Worm (Caenorhabditis elegans) whole organism, L2 larva: Measurements from ENCODE around the gene C44E12.1.
A peak's percentile ranks its signal among the peaks of the same experiment; 100 is the strongest.

Source experiments
- C34F6.9 ChIP-seq: fragments of 150-350 bp; optimal IDR thresholded peaks from 2 replicates; lab custom pipeline; 2014; ENCODE audit warnings: missing biosample characterization, missing genetic modification characterization
- R02D3.7 ChIP-seq: fragments of 150-350 bp; optimal IDR thresholded peaks from 2 replicates; lab custom pipeline; 2014; ENCODE audit warnings: missing biosample characterization, missing genetic modification characterization
- Y55F3AM.14 ChIP-seq: fragments of 200-800 bp; sonication (Bioruptor generic); optimal IDR thresholded peaks from 2 replicates; lab custom pipeline; 2018; ENCODE audit warnings: mild to moderate bottlenecking, missing genetic modification characterization, missing compliant biosample characterization
- alr-1 ChIP-seq: fragments of 150-350 bp; optimal IDR thresholded peaks from 2 replicates; lab custom pipeline; 2014; ENCODE audit warnings: missing biosample characterization, missing genetic modification characterization
- aly-2 ChIP-seq: fragments of 150-350 bp; optimal IDR thresholded peaks from 2 replicates; lab custom pipeline; 2014; ENCODE audit warnings: missing biosample characterization, missing genetic modification characterization
- ama-1 ChIP-seq: fragments of 150-350 bp; optimal IDR thresholded peaks from 2 replicates; lab custom pipeline; 2018; ENCODE audit warnings: inconsistent platforms
- blmp-1 ChIP-seq: sonication (generic microtip); optimal IDR thresholded peaks from 2 replicates; lab custom pipeline; 2017; ENCODE audit warnings: missing genetic modification characterization, mild to moderate bottlenecking, missing compliant biosample characterization, antibody characterized with exemption, moderate library complexity; ENCODE audit not compliant: insufficient read depth
- ceh-16 ChIP-seq: fragments of 150-350 bp; optimal IDR thresholded peaks from 2 replicates; lab custom pipeline; 2014; ENCODE audit warnings: missing biosample characterization, missing genetic modification characterization
- crh-2 ChIP-seq: sonication (generic microtip); optimal IDR thresholded peaks from 2 replicates; lab custom pipeline; 2017; ENCODE audit warnings: missing biosample characterization, missing genetic modification characterization
- egl-27 ChIP-seq: sonication (generic microtip); optimal IDR thresholded peaks from 3 replicates; lab custom pipeline; 2017; ENCODE audit warnings: missing biosample characterization, missing genetic modification reagents, missing genetic modification characterization
- elt-1 ChIP-seq: fragments of 150-350 bp; optimal IDR thresholded peaks from 2 replicates; lab custom pipeline; 2014; ENCODE audit warnings: missing biosample characterization, missing genetic modification characterization
- elt-3 ChIP-seq: sonication (generic microtip); optimal IDR thresholded peaks from 2 replicates; lab custom pipeline; 2017; ENCODE audit warnings: missing biosample characterization, missing genetic modification characterization
- fos-1 ChIP-seq: fragments of 150-350 bp; optimal IDR thresholded peaks from 2 replicates; lab custom pipeline; 2014; ENCODE audit warnings: missing biosample characterization, missing genetic modification characterization
- gmeb-1 ChIP-seq: fragments of 150-350 bp; optimal IDR thresholded peaks from 2 replicates; lab custom pipeline; 2014; ENCODE audit warnings: missing biosample characterization, missing genetic modification characterization
- lin-13 ChIP-seq: fragments of 150-350 bp; optimal IDR thresholded peaks from 2 replicates; lab custom pipeline; 2014; ENCODE audit warnings: missing biosample characterization, missing genetic modification reagents, missing genetic modification characterization
- lin-39 ChIP-seq: fragments of 150-350 bp; optimal IDR thresholded peaks from 2 replicates; lab custom pipeline; 2014; ENCODE audit warnings: missing biosample characterization, missing genetic modification reagents, missing genetic modification characterization
- lsy-2 ChIP-seq, 2 experiments: fragments of 150-350 bp in 1 of 2; sonication (generic microtip) in 1 of 2; optimal IDR thresholded peaks; 2 replicates each; lab custom pipeline; 2014 to 2017; ENCODE audit warnings: missing biosample characterization in 2 of 2, missing genetic modification characterization in 2 of 2
- mab-5 ChIP-seq: fragments of 150-350 bp; optimal IDR thresholded peaks from 2 replicates; lab custom pipeline; 2014; ENCODE audit warnings: missing biosample characterization, missing genetic modification characterization
- mbf-1 ChIP-seq: sonication (generic microtip); optimal IDR thresholded peaks from 2 replicates; lab custom pipeline; 2017; ENCODE audit warnings: missing biosample characterization, missing genetic modification characterization
- mdl-1 ChIP-seq, 2 experiments: fragments of 150-350 bp in 1 of 2; sonication (generic microtip) in 1 of 2; optimal IDR thresholded peaks; 2 replicates each; lab custom pipeline; 2017; ENCODE audit warnings: missing biosample characterization in 2 of 2, missing genetic modification characterization in 2 of 2
- nhr-10 ChIP-seq: sonication (generic microtip); optimal IDR thresholded peaks from 2 replicates; lab custom pipeline; 2017; ENCODE audit warnings: missing biosample characterization, missing genetic modification characterization
- nhr-129 ChIP-seq: fragments of 150-350 bp; optimal IDR thresholded peaks from 2 replicates; lab custom pipeline; 2014; ENCODE audit warnings: missing biosample characterization, missing genetic modification characterization
- nhr-21 ChIP-seq: fragments of 150-350 bp; optimal IDR thresholded peaks from 2 replicates; lab custom pipeline; 2014; ENCODE audit warnings: missing biosample characterization, missing genetic modification characterization
- nhr-23 ChIP-seq: fragments of 150-350 bp; optimal IDR thresholded peaks from 2 replicates; lab custom pipeline; 2014; ENCODE audit warnings: missing biosample characterization, missing genetic modification reagents, missing genetic modification characterization
- nhr-237 ChIP-seq: fragments of 150-350 bp; optimal IDR thresholded peaks from 2 replicates; lab custom pipeline; 2014; ENCODE audit warnings: missing biosample characterization, missing genetic modification characterization
- nhr-25 ChIP-seq: fragments of 150-350 bp; sonication (generic microtip); optimal IDR thresholded peaks from 3 replicates; lab custom pipeline; 2014; ENCODE audit warnings: missing biosample characterization, missing genetic modification characterization
- nhr-6 ChIP-seq: fragments of 150-350 bp; optimal IDR thresholded peaks from 2 replicates; lab custom pipeline; 2014; ENCODE audit warnings: missing biosample characterization, missing genetic modification characterization
- nhr-77 ChIP-seq: fragments of 150-350 bp; optimal IDR thresholded peaks from 2 replicates; lab custom pipeline; 2014; ENCODE audit warnings: missing biosample characterization, missing genetic modification characterization
- sem-4 ChIP-seq: fragments of 150-350 bp; optimal IDR thresholded peaks from 2 replicates; lab custom pipeline; 2014; ENCODE audit warnings: missing biosample characterization, missing genetic modification reagents, missing genetic modification characterization
- skn-1 ChIP-seq: sonication (generic microtip); optimal IDR thresholded peaks from 2 replicates; lab custom pipeline; 2017; ENCODE audit warnings: missing biosample characterization, missing genetic modification characterization
- sma-3 ChIP-seq: sonication (generic microtip); optimal IDR thresholded peaks from 2 replicates; lab custom pipeline; 2016; ENCODE audit warnings: missing genetic modification reagents, missing genetic modification characterization, missing compliant biosample characterization
- sma-9 ChIP-seq, 2 experiments: fragments of 150-350 bp in 1 of 2; sonication (generic microtip) in 1 of 2; optimal IDR thresholded peaks; 2 replicates each; lab custom pipeline; 2014 to 2016; ENCODE audit warnings: missing genetic modification characterization in 2 of 2, mild to moderate bottlenecking in 1 of 2, missing biosample characterization in 1 of 2, missing compliant biosample characterization in 1 of 2, missing genetic modification reagents in 1 of 2, moderate library complexity in 1 of 2
- snpc-4 ChIP-seq: fragments of 150-350 bp; optimal IDR thresholded peaks from 2 replicates; lab custom pipeline; 2014; ENCODE audit warnings: missing biosample characterization, missing genetic modification characterization
- unc-39 ChIP-seq: fragments of 150-350 bp; optimal IDR thresholded peaks from 2 replicates; lab custom pipeline; 2014; ENCODE audit warnings: missing biosample characterization, missing genetic modification characterization
- unc-55 ChIP-seq: fragments of 150-350 bp; sonication (generic microtip); optimal IDR thresholded peaks from 3 replicates; lab custom pipeline; 2014; ENCODE audit warnings: missing biosample characterization, missing genetic modification reagents, missing genetic modification characterization
- unc-62 ChIP-seq: fragments of 150-350 bp; optimal IDR thresholded peaks from 2 replicates; lab custom pipeline; 2014; ENCODE audit warnings: missing biosample characterization, missing genetic modification reagents, missing genetic modification characterization
- zag-1 ChIP-seq: fragments of 150-350 bp; optimal IDR thresholded peaks from 2 replicates; lab custom pipeline; 2014; ENCODE audit warnings: missing biosample characterization, missing genetic modification characterization
- ztf-4 ChIP-seq: fragments of 150-350 bp; optimal IDR thresholded peaks from 2 replicates; lab custom pipeline; 2014; ENCODE audit warnings: missing biosample characterization, missing genetic modification characterization

Gene C44E12.1

ce11 chrX:7558928-7559455 lies 37.7 kb upstream of the C44E12.1 start, which contains the start of the genes PDB1.1 and F08C6.5:
Gene PDB1.1 (minus strand): TSS chrX:7559085.
Gene F08C6.5 (plus strand): TSS chrX:7559405.
- TF ChIP-seq fos-1 (tag; lab: Kevin White, UChicago) = peak; percentile 72
- no peak for TF ChIP-seq lin-13
- TF ChIP-seq nhr-23 (tag; lab: Kevin White, UChicago) = no peak
- TF ChIP-seq mdl-1 (tag; optimal IDR thresholded peaks at IDR 0.05; lab: Kevin White, UChicago) = no peak
- peak; percentile 11 for TF ChIP-seq crh-2
- TF ChIP-seq sma-3 (GFP tag; lab: Kevin White, UChicago) = no peak

- TF ChIP-seq ama-1 (lab: Kevin White, UChicago) = no peak
- no peak for TF ChIP-seq gmeb-1 (tag; lab: Kevin White, UChicago)
- TF ChIP-seq snpc-4 (tag; lab: Kevin White, UChicago) = no peak
- TF ChIP-seq nhr-10 = no peak
- TF ChIP-seq lin-13 = no peak
- no peak for TF ChIP-seq Y55F3AM.14 (GFP tag; lab: Kevin White, UChicago)
- TF ChIP-seq ztf-4 (tag; lab: Kevin White, UChicago) = no peak
- TF ChIP-seq zag-1 = no peak
- TF ChIP-seq blmp-1 (tag; lab: Kevin White, UChicago) = no peak
- no peak for TF ChIP-seq nhr-21 (tag; lab: Kevin White, UChicago)
- TF ChIP-seq aly-2 (tag; lab: Kevin White, UChicago) = no peak
- no peak for TF ChIP-seq nhr-23 (tag; lab: Kevin White, UChicago)
- TF ChIP-seq nhr-129 = no peak
- no peak for TF ChIP-seq R02D3.7 (tag; lab: Kevin White, UChicago)
- TF ChIP-seq mdl-1 (tag; optimal IDR thresholded peaks at IDR 0.05; lab: Kevin White, UChicago) = no peak
- no peak for TF ChIP-seq mbf-1 (tag; lab: Kevin White, UChicago)
- no peak for TF ChIP-seq egl-27 (tag; lab: Kevin White, UChicago)
- no peak for TF ChIP-seq unc-39 (tag; lab: Kevin White, UChicago)
- no peak for TF ChIP-seq unc-55 (GFP tag; lab: Kevin White, UChicago)
- no peak for TF ChIP-seq sma-9 (GFP tag; optimal IDR thresholded peaks at IDR 0.05; lab: Kevin White, UChicago)
- no peak for TF ChIP-seq sma-9 (tag; optimal IDR thresholded peaks at IDR 0.05; lab: Kevin White, UChicago)
Measured at ce11 chrX:7561972-7562371, 34.8 kb upstream of the C44E12.1 start.

ce11 chrX:7562625-7563024 lies 34.1 kb upstream of the C44E12.1 start, which contains the start of gene sto-1:
Gene sto-1 (plus strand): TSS chrX:7562824.
- TF ChIP-seq elt-1 (tag; lab: Kevin White, UChicago) (no peak), nhr-10 (no peak), lsy-2 (tag; optimal IDR thresholded peaks at IDR 0.05; lab: Kevin White, UChicago) (no peak), lin-39 (tag; lab: Kevin White, UChicago) (no peak), sma-3 (GFP tag; lab: Kevin White, UChicago) (no peak), nhr-237 (tag; lab: Kevin White, UChicago) (no peak), ztf-4 (tag; lab: Kevin White, UChicago) (no peak), sem-4 (tag; lab: Kevin White, UChicago) (no peak), zag-1 (no peak), blmp-1 (tag; lab: Kevin White, UChicago) (no peak), unc-62 (GFP tag; lab: Kevin White, UChicago) (no peak), lin-13 (no peak), nhr-129 (no peak), R02D3.7 (tag; lab: Kevin White, UChicago) (no peak), ceh-16 (tag; lab: Kevin White, UChicago) (no peak), skn-1 (tag; lab: Kevin White, UChicago) (no peak), sma-9 (GFP tag; optimal IDR thresholded peaks at IDR 0.05; lab: Kevin White, UChicago) (no peak), sma-9 (tag; optimal IDR thresholded peaks at IDR 0.05; lab: Kevin White, UChicago) (no peak), C34F6.9 (tag; lab: Kevin White, UChicago) (no peak), aly-2 (tag; lab: Kevin White, UChicago) (no peak), nhr-6 (no peak)
- TF ChIP-seq, all 48 proteins: peak for 0

ce11 chrX:7563425-7563824 lies 33.3 kb upstream of the C44E12.1 start:
- TF ChIP-seq nhr-23 (tag; lab: Kevin White, UChicago) (no peak), crh-2 (no peak), sma-9 (GFP tag; optimal IDR thresholded peaks at IDR 0.05; lab: Kevin White, UChicago) (no peak), sma-9 (tag; optimal IDR thresholded peaks at IDR 0.05; lab: Kevin White, UChicago) (no peak), mab-5 (tag; lab: Kevin White, UChicago) (no peak), ceh-16 (tag; lab: Kevin White, UChicago) (no peak), elt-3 (no peak), alr-1 (no peak), zag-1 (no peak), ama-1 (lab: Kevin White, UChicago) (no peak), mbf-1 (tag; lab: Kevin White, UChicago) (no peak), gmeb-1 (tag; lab: Kevin White, UChicago) (no peak), unc-62 (GFP tag; lab: Kevin White, UChicago) (no peak), nhr-77 (tag; lab: Kevin White, UChicago) (no peak), fos-1 (tag; lab: Kevin White, UChicago) (no peak), nhr-25 (tag; lab: Kevin White, UChicago) (no peak)
